Worm (Caenorhabditis elegans) whole organism, L1 larva: ENCODE measurements around the gene T21B6.3.

Experiments
- mab-9 ChIP-seq: fragments of 200-800 bp; sonication (Bioruptor generic); IDR thresholded peaks from 2 replicates; pipeline ENCODE4 v1.3.6; 2022; ENCODE audit warnings: missing genetic modification reagents, missing genetic modification characterization, missing compliant biosample characterization
- nhr-12 ChIP-seq: sonication (generic microtip); optimal IDR thresholded peaks from 2 replicates; lab custom pipeline; 2017; ENCODE audit warnings: missing biosample characterization, missing genetic modification characterization
- snpc-4 ChIP-seq: fragments of 150-350 bp; optimal IDR thresholded peaks from 2 replicates; lab custom pipeline; 2014; ENCODE audit warnings: missing biosample characterization, missing genetic modification characterization

DNA sequence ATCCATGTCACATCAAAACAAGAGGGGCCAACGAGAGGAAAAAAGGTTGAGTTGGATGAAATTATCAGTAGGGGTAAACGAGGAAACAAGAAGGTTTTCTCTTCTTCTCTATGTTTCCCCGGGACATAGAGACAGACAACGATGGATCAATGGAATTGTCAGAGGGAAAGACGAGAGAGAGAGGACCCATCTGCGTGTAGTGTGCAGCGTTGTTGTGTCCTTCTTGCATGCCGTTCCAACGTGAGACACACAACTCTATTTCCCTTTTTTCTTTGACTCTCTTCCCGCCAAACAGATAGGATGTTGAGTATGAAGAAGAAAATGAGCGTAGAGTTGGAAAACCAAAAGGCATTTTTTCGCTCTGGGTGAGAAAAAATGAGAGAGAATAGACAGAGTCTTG is 47.8 kb downstream of the T21B6.3 start:
- TF ChIP-seq mab-9 (GFP tag; lab: Robert Waterston, UW) = no peak
- no peak for TF ChIP-seq snpc-4 (tag; lab: Kevin White, UChicago)
- no peak for TF ChIP-seq nhr-12 (tag; lab: Kevin White, UChicago)
